Fruit fly (Drosophila melanogaster) whole organism, embryonic: ENCODE data around the gene CCHa1.

Source experiments
- Blimp-1 ChIP-seq: fragments of 200-800 bp; sonication (Bioruptor generic); optimal IDR thresholded peaks from 3 replicates; lab custom pipeline; 2018; ENCODE audit warnings: missing biosample characterization, missing genetic modification characterization, mild to moderate bottlenecking, moderate library complexity, missing genetic modification reagents
- CG10274 ChIP-seq: fragments of 200-800 bp; sonication (Bioruptor generic); optimal IDR thresholded peaks from 3 replicates; lab custom pipeline; 2017; ENCODE audit warnings: missing biosample characterization, mild to moderate bottlenecking, missing genetic modification characterization
- CG10366 ChIP-seq: fragments of 200-800 bp; sonication (Bioruptor generic); IDR thresholded peaks from 2 replicates; pipeline ENCODE4 v1.3.6; 2022; ENCODE audit warnings: missing biosample characterization, missing genetic modification characterization
- CG10959 ChIP-seq: fragments of 200-800 bp; sonication (Bioruptor generic); IDR thresholded peaks from 2 replicates; pipeline ENCODE4 v1.3.6; 2022; ENCODE audit warnings: missing biosample characterization, missing genetic modification characterization
- CG11247 ChIP-seq: fragments of 200-800 bp; sonication (Bioruptor generic); IDR thresholded peaks from 2 replicates; pipeline ENCODE4 v1.3.6; 2022; ENCODE audit warnings: missing biosample characterization, missing genetic modification characterization
- CG12236 ChIP-seq: fragments of 200-800 bp; sonication (Bioruptor generic); optimal IDR thresholded peaks from 2 replicates; lab custom pipeline; 2016; ENCODE audit warnings: missing biosample characterization, missing genetic modification characterization
- CG13775 ChIP-seq: fragments of 200-800 bp; sonication (Bioruptor generic); optimal IDR thresholded peaks from 3 replicates; lab custom pipeline; 2017; ENCODE audit warnings: missing biosample characterization, mild to moderate bottlenecking, missing genetic modification characterization
- CG14860 ChIP-seq: fragments of 200-800 bp; sonication (Bioruptor generic); IDR thresholded peaks from 3 replicates; pipeline ENCODE4 v1.3.6; 2022; ENCODE audit warnings: missing biosample characterization, missing genetic modification characterization; ENCODE audit not compliant: partially characterized antibody
- CG14965 ChIP-seq: fragments of 200-800 bp; sonication (Bioruptor generic); optimal IDR thresholded peaks from 2 replicates; lab custom pipeline; 2016; ENCODE audit warnings: missing biosample characterization, missing genetic modification characterization, borderline replicate concordance
- CG1529 ChIP-seq: fragments of 200-800 bp; sonication (Bioruptor generic); optimal IDR thresholded peaks from 3 replicates; lab custom pipeline; 2018; ENCODE audit warnings: missing biosample characterization, missing genetic modification characterization
- CG17912 ChIP-seq: fragments of 200-800 bp; sonication (Bioruptor generic); optimal IDR thresholded peaks from 2 replicates; lab custom pipeline; 2018; ENCODE audit warnings: missing biosample characterization, mild to moderate bottlenecking, missing genetic modification characterization
- CG18599 ChIP-seq: fragments of 200-800 bp; sonication (Bioruptor generic); optimal IDR thresholded peaks from 3 replicates; lab custom pipeline; 2017; ENCODE audit warnings: missing biosample characterization, missing genetic modification characterization, mild to moderate bottlenecking, moderate library complexity, missing genetic modification reagents
- CG4617 ChIP-seq: fragments of 200-800 bp; sonication (Bioruptor generic); optimal IDR thresholded peaks from 3 replicates; lab custom pipeline; 2016; ENCODE audit warnings: missing biosample characterization, missing genetic modification characterization, borderline replicate concordance
- CG6175 ChIP-seq: fragments of 200-800 bp; sonication (Bioruptor generic); IDR thresholded peaks from 3 replicates; pipeline ENCODE4 v1.3.6; 2022; ENCODE audit warnings: missing biosample characterization, missing genetic modification characterization
- CG6272 ChIP-seq: fragments of 200-800 bp; sonication (Bioruptor generic); IDR thresholded peaks from 2 replicates; pipeline ENCODE4 v1.3.6; 2022; ENCODE audit warnings: missing biosample characterization, missing genetic modification characterization
- CG7745 ChIP-seq: fragments of 200-800 bp; sonication (Bioruptor generic); optimal IDR thresholded peaks from 2 replicates; lab custom pipeline; 2018; ENCODE audit warnings: missing biosample characterization, mild to moderate bottlenecking, missing genetic modification characterization, moderate library complexity
- CG7987 ChIP-seq: fragments of 200-800 bp; sonication (Bioruptor generic); optimal IDR thresholded peaks from 2 replicates; lab custom pipeline; 2018; ENCODE audit warnings: missing biosample characterization, mild to moderate bottlenecking, missing genetic modification characterization, moderate library complexity
- CTCF ChIP-seq: fragments of 200-800 bp; sonication (Bioruptor generic); optimal IDR thresholded peaks from 2 replicates; lab custom pipeline; 2017; ENCODE audit warnings: missing biosample characterization, mild to moderate bottlenecking, missing genetic modification characterization, moderate library complexity
- Dad ChIP-seq: fragments of 200-800 bp; sonication (Bioruptor generic); optimal IDR thresholded peaks from 3 replicates; lab custom pipeline; 2016; ENCODE audit warnings: missing biosample characterization, missing genetic modification characterization
- Dbx ChIP-seq: fragments of 200-800 bp; sonication (Bioruptor generic); IDR thresholded peaks from 3 replicates; pipeline ENCODE4 v1.3.6; 2022; ENCODE audit warnings: missing biosample characterization, missing genetic modification characterization
- E2f1 ChIP-seq: fragments of 200-800 bp; sonication (Bioruptor generic); IDR thresholded peaks from 2 replicates; pipeline ENCODE4 v1.3.6; 2022; ENCODE audit warnings: missing biosample characterization, missing genetic modification characterization
- Eip74EF ChIP-seq, 2 experiments: fragments of 200-800 bp in 1 of 2; fragments of >200 bp in 1 of 2; sonication (Bioruptor generic) in 1 of 2; optimal IDR thresholded peaks; 2 replicates each; lab custom pipeline; 2017 to 2019; ENCODE audit warnings: missing biosample characterization in 2 of 2, missing genetic modification characterization in 2 of 2, mild to moderate bottlenecking in 1 of 2, moderate library complexity in 1 of 2
- Fer1 ChIP-seq: fragments of 200-800 bp; sonication (Bioruptor generic); optimal IDR thresholded peaks from 2 replicates; lab custom pipeline; 2017; ENCODE audit warnings: missing biosample characterization, mild to moderate bottlenecking, missing genetic modification characterization
- Gsc ChIP-seq: fragments of 200-800 bp; sonication (Bioruptor generic); IDR thresholded peaks from 2 replicates; pipeline ENCODE4 v1.3.6; 2022; ENCODE audit warnings: missing biosample characterization, missing genetic modification characterization
- Med ChIP-seq: fragments of 200-800 bp; sonication (Bioruptor generic); peaks from one replicate; lab custom pipeline; 2016; ENCODE audit warnings: missing biosample characterization, missing genetic modification characterization, mild to moderate bottlenecking, inconsistent platforms, moderate library complexity
- Myb ChIP-seq: fragments of 200-800 bp; sonication (Bioruptor generic); optimal IDR thresholded peaks from 2 replicates; lab custom pipeline; 2016; ENCODE audit warnings: missing biosample characterization, missing genetic modification characterization
- NK7.1 ChIP-seq: fragments of 200-800 bp; sonication (Bioruptor generic); optimal IDR thresholded peaks from 3 replicates; lab custom pipeline; 2016; ENCODE audit warnings: missing biosample characterization, missing genetic modification characterization
- Ssrp ChIP-seq: fragments of 200-800 bp; sonication (Bioruptor generic); optimal IDR thresholded peaks from 2 replicates; lab custom pipeline; 2018; ENCODE audit warnings: missing biosample characterization, mild to moderate bottlenecking, missing genetic modification characterization, moderate library complexity
- bcd ChIP-seq: fragments of 200-800 bp; sonication (Bioruptor generic); optimal IDR thresholded peaks from 2 replicates; lab custom pipeline; 2017; ENCODE audit warnings: missing biosample characterization, mild to moderate bottlenecking, missing genetic modification characterization
- br ChIP-seq: fragments of >200 bp; optimal IDR thresholded peaks from 2 replicates; lab custom pipeline; 2017
- eve ChIP-seq, 2 experiments: fragments of >200 bp; optimal IDR thresholded peaks; 2 replicates each; lab custom pipeline; 2017; ENCODE audit warnings: missing biosample characterization in 2 of 2, missing genetic modification characterization in 2 of 2
- ewg ChIP-seq: fragments of 200-800 bp; sonication (Bioruptor generic); optimal IDR thresholded peaks from 3 replicates; lab custom pipeline; 2017; ENCODE audit warnings: mild to moderate bottlenecking, missing biosample characterization, missing genetic modification reagents, missing genetic modification characterization
- fru ChIP-seq: fragments of >200 bp; optimal IDR thresholded peaks from 2 replicates; lab custom pipeline; 2017
- grau ChIP-seq: fragments of 200-800 bp; optimal IDR thresholded peaks from 3 replicates; lab custom pipeline; 2019; ENCODE audit warnings: missing biosample characterization, mild to moderate bottlenecking, missing genetic modification characterization, moderate library complexity
- hth ChIP-seq: fragments of >200 bp; optimal IDR thresholded peaks from 2 replicates; lab custom pipeline; 2017; ENCODE audit warnings: inconsistent platforms
- kah ChIP-seq: fragments of 200-800 bp; sonication (Bioruptor generic); optimal IDR thresholded peaks from 2 replicates; lab custom pipeline; 2018; ENCODE audit warnings: missing biosample characterization, mild to moderate bottlenecking, missing genetic modification characterization
- lilli ChIP-seq: fragments of 200-800 bp; sonication (Bioruptor generic); optimal IDR thresholded peaks from 3 replicates; lab custom pipeline; 2016; ENCODE audit warnings: missing biosample characterization, missing genetic modification characterization
- mld ChIP-seq: fragments of 200-800 bp; sonication (Bioruptor generic); IDR thresholded peaks from 3 replicates; pipeline ENCODE4 v1.3.6; 2022; ENCODE audit warnings: missing biosample characterization, missing genetic modification characterization; ENCODE audit not compliant: partially characterized antibody
- nerfin-1 ChIP-seq: fragments of 200-800 bp; sonication (Bioruptor generic); optimal IDR thresholded peaks from 3 replicates; lab custom pipeline; 2019; ENCODE audit warnings: missing biosample characterization, mild to moderate bottlenecking, missing genetic modification characterization, moderate library complexity
- odd ChIP-seq: fragments of 200-800 bp; sonication (Bioruptor generic); optimal IDR thresholded peaks from 2 replicates; lab custom pipeline; 2017; ENCODE audit warnings: missing biosample characterization, mild to moderate bottlenecking, missing genetic modification characterization
- org-1 ChIP-seq: fragments of 200-800 bp; sonication (Bioruptor generic); optimal IDR thresholded peaks from 2 replicates; lab custom pipeline; 2017; ENCODE audit warnings: missing biosample characterization, missing genetic modification characterization
- pho ChIP-seq: fragments of 200-800 bp; sonication (Bioruptor generic); optimal IDR thresholded peaks from 2 replicates; lab custom pipeline; 2016; ENCODE audit warnings: missing biosample characterization, missing genetic modification characterization
- row ChIP-seq: fragments of 200-800 bp; sonication (Bioruptor generic); IDR thresholded peaks from 3 replicates; pipeline ENCODE4 v1.3.6; 2022; ENCODE audit warnings: missing biosample characterization, missing genetic modification characterization
- sc ChIP-seq, 3 experiments: fragments of >200 bp in 2 of 3; fragments of 200-800 bp in 1 of 3; sonication (Bioruptor generic) in 1 of 3; optimal IDR thresholded peaks; 2 replicates in 2 of 3; 3 replicates in 1 of 3; lab custom pipeline; 2017; ENCODE audit warnings: mild to moderate bottlenecking in 1 of 3, missing biosample characterization in 1 of 3, missing genetic modification characterization in 1 of 3, missing genetic modification reagents in 1 of 3
- slp2 ChIP-seq: fragments of 200-800 bp; sonication (Bioruptor generic); optimal IDR thresholded peaks from 2 replicates; lab custom pipeline; 2016; ENCODE audit warnings: missing biosample characterization, missing genetic modification characterization
- sqz ChIP-seq: fragments of 200-800 bp; sonication (Bioruptor generic); optimal IDR thresholded peaks from 3 replicates; lab custom pipeline; 2018; ENCODE audit warnings: missing biosample characterization, mild to moderate bottlenecking, missing genetic modification characterization
- sug ChIP-seq: fragments of 200-800 bp; optimal IDR thresholded peaks from 2 replicates; lab custom pipeline; 2019; ENCODE audit warnings: missing biosample characterization, mild to moderate bottlenecking, missing genetic modification characterization, moderate library complexity
- tio ChIP-seq: fragments of 200-800 bp; sonication (Bioruptor generic); optimal IDR thresholded peaks from 2 replicates; lab custom pipeline; 2017; ENCODE audit warnings: missing biosample characterization, missing genetic modification characterization, inconsistent platforms
- tna ChIP-seq: fragments of 200-800 bp; sonication (Bioruptor generic); IDR thresholded peaks from 2 replicates; pipeline ENCODE4 v1.3.6; 2022; ENCODE audit warnings: missing biosample characterization, missing genetic modification characterization; ENCODE audit not compliant: partially characterized antibody
- unc-4 ChIP-seq: fragments of 200-800 bp; sonication (Bioruptor generic); IDR thresholded peaks from 2 replicates; pipeline ENCODE4 v1.3.6; 2022; ENCODE audit warnings: missing biosample characterization, missing genetic modification characterization; ENCODE audit not compliant: partially characterized antibody
- zfh2 ChIP-seq: fragments of 200-800 bp; sonication (Bioruptor generic); optimal IDR thresholded peaks from 2 replicates; lab custom pipeline; 2016; ENCODE audit warnings: missing biosample characterization, missing genetic modification characterization

Gene CCHa1

dm6 chr3R:14122347-14122812 lies 25.7 kb upstream of the CCHa1 start, which contains the start of the genes Abi and twf (continued):
- TF ChIP-seq mld (no peak), CG11247 (peak; percentile 61), Fer1 (GFP tag; lab: Kevin White, UChicago) (peak; percentile 58), row (GFP tag; lab: Robert Waterston, UW) (peak; percentile 82), tna (no peak), lilli (GFP tag; lab: Kevin White, UChicago) (peak; percentile 81), pho (GFP tag; lab: Kevin White, UChicago) (peak; percentile 46), CG6175 (GFP tag; lab: Robert Waterston, UW) (0 out of 3 replicates have a peak, but pooled peaks have one; percentile 16), CTCF (GFP tag; lab: Kevin White, UChicago) (no peak), CG6272 (GFP tag; lab: Robert Waterston, UW) (peak; percentile 47; the same call in 1 of the 2 replicates), CG4617 (GFP tag; lab: Kevin White, UChicago) (peak; percentile 97), eve (GFP tag; optimal IDR thresholded peaks at IDR 0.05; lab: Kevin White, UChicago) (no peak), CG7745 (no peak), nerfin-1 (tag; lab: Kevin White, UChicago) (peak; percentile 25), E2f1 (GFP tag; lab: Robert Waterston, UW) (peak; percentile 45; the same call in 1 of the 2 replicates), CG10274 (GFP tag; lab: Kevin White, UChicago) (no peak), Eip74EF (GFP tag; optimal IDR thresholded peaks at IDR 0.05; lab: Kevin White, UChicago) (peak in 1 of 2 experiments; percentile 9), CG7987 (GFP tag; lab: Kevin White, UChicago) (no peak), tio (GFP tag; lab: Kevin White, UChicago) (peak; percentile 59), hth (lab: Kevin White, UChicago) (no peak), CG12236 (no peak), Dad (GFP tag; lab: Kevin White, UChicago) (peak; percentile 62), CG17912 (GFP tag; lab: Kevin White, UChicago) (no peak), NK7.1 (GFP tag; lab: Kevin White, UChicago) (no peak), Ssrp (tag; lab: Kevin White, UChicago) (peak; percentile 56), kah (no peak), CG1529 (GFP tag; lab: Kevin White, UChicago) (peak; percentile 4), Med (GFP tag; lab: Kevin White, UChicago) (peak; percentile 91), sug (tag; lab: Kevin White, UChicago) (no peak), unc-4 (GFP tag; lab: Robert Waterston, UW) (no peak), br (lab: Kevin White, UChicago) (no peak), grau (tag; lab: Kevin White, UChicago) (peak; percentile 57), sc (optimal IDR thresholded peaks at IDR 0.05; lab: Kevin White, UChicago) (no peak), sc (GFP tag; optimal IDR thresholded peaks at IDR 0.05; lab: Kevin White, UChicago) (peak; percentile 28), Myb (GFP tag; lab: Kevin White, UChicago) (peak; percentile 34), bcd (GFP tag; lab: Kevin White, UChicago) (peak; percentile 59), org-1 (GFP tag; lab: Kevin White, UChicago) (no peak), slp2 (GFP tag; lab: Kevin White, UChicago) (peak; percentile 50), CG13775 (GFP tag; lab: Kevin White, UChicago) (peak; percentile 74), Blimp-1 (peak; percentile 60), Dbx (GFP tag; lab: Robert Waterston, UW) (peak; percentile 75), CG10959 (no peak), zfh2 (GFP tag; lab: Kevin White, UChicago) (peak; percentile 74), fru (lab: Kevin White, UChicago) (no peak), CG10366 (GFP tag; lab: Robert Waterston, UW) (peak; percentile 52), ewg (peak; percentile 50), sqz (GFP tag; lab: Kevin White, UChicago) (no peak), odd (GFP tag; lab: Kevin White, UChicago) (no peak), Gsc (GFP tag; lab: Robert Waterston, UW) (no peak), CG14860 (no peak), CG14965 (GFP tag; lab: Kevin White, UChicago) (no peak), CG18599 (peak; percentile 67)
